Worm (Caenorhabditis elegans) whole organism, L2 larva: ENCODE results near the gene srw-138.

Source experiments
- R02D3.7 ChIP-seq: fragments of 150-350 bp; optimal IDR thresholded peaks from 2 replicates; lab custom pipeline; 2014; ENCODE audit warnings: missing biosample characterization, missing genetic modification characterization
- ZK546.5 ChIP-seq: sonication (generic microtip); optimal IDR thresholded peaks from 2 replicates; lab custom pipeline; 2017; ENCODE audit warnings: missing biosample characterization, missing genetic modification characterization
- ceh-16 ChIP-seq: fragments of 150-350 bp; optimal IDR thresholded peaks from 2 replicates; lab custom pipeline; 2014; ENCODE audit warnings: missing biosample characterization, missing genetic modification characterization
- lin-11 ChIP-seq: fragments of 150-350 bp; sonication (generic microtip); optimal IDR thresholded peaks from 2 replicates; lab custom pipeline; 2014; ENCODE audit warnings: missing biosample characterization, missing genetic modification characterization, inconsistent platforms, mixed read lengths
- lsy-2 ChIP-seq, 2 experiments: fragments of 150-350 bp in 1 of 2; sonication (generic microtip) in 1 of 2; optimal IDR thresholded peaks; 2 replicates each; lab custom pipeline; 2014 to 2017; ENCODE audit warnings: missing biosample characterization in 2 of 2, missing genetic modification characterization in 2 of 2
- ztf-11 ChIP-seq: sonication (generic microtip); optimal IDR thresholded peaks from 2 replicates; lab custom pipeline; 2017; ENCODE audit warnings: missing biosample characterization, missing genetic modification characterization
- ztf-4 ChIP-seq: fragments of 150-350 bp; optimal IDR thresholded peaks from 2 replicates; lab custom pipeline; 2014; ENCODE audit warnings: missing biosample characterization, missing genetic modification characterization

DNA sequence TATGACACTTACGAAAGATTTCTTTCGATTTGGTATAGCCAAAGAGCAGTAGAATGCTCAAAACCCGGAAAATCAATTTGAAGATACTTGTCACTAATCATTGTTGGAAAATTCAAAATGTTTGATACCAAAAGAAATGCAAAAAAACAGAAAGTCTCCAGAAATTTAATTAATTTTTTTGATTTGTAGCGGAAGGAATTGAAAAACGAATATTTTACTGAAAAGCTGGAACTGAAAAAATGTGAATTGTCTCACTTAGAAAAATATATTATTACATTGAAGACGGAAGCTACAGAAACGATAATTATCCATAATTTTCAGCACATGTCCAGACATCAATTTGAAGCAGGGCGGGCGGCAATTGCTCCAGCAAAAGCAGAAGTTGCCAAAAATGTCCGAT, at the start of gene srw-138:
- TF ChIP-seq ztf-4 (tag; lab: Kevin White, UChicago): no peak
- TF ChIP-seq lsy-2 (tag; optimal IDR thresholded peaks at IDR 0.05; lab: Kevin White, UChicago): no peak
- no peak for TF ChIP-seq R02D3.7 (tag; lab: Kevin White, UChicago)
- TF ChIP-seq ztf-11: no peak
- no peak for TF ChIP-seq lin-11 (tag; lab: Kevin White, UChicago)
- TF ChIP-seq ZK546.5: no peak
- TF ChIP-seq ceh-16: no peak
